Worm (Caenorhabditis elegans) whole organism, young adult: ENCODE results near the gene F58D12.3.
A peak's percentile ranks its signal among the peaks of the same experiment; 100 is the strongest.

ENCODE experiments used
- F33H1.4 ChIP-seq: fragments of 200-800 bp; sonication (Bioruptor generic); IDR thresholded peaks from 2 replicates; pipeline ENCODE4 v1.3.6; 2022; ENCODE audit warnings: missing genetic modification reagents, missing genetic modification characterization, missing compliant biosample characterization
- F52B5.7 ChIP-seq: sonication (generic microtip); optimal IDR thresholded peaks from 2 replicates; lab custom pipeline; 2016; ENCODE audit warnings: mild to moderate bottlenecking, missing genetic modification characterization, missing compliant biosample characterization
- K11D2.4 ChIP-seq: fragments of 200-800 bp; sonication (Bioruptor generic); IDR thresholded peaks from 2 replicates; pipeline ENCODE4 v1.3.6; 2022; ENCODE audit warnings: missing genetic modification reagents, missing genetic modification characterization, missing compliant biosample characterization
- K12H6.12 ChIP-seq: fragments of 200-800 bp; sonication (Bioruptor generic); optimal IDR thresholded peaks from 2 replicates; lab custom pipeline; 2018; ENCODE audit warnings: mild to moderate bottlenecking, missing genetic modification characterization, missing compliant biosample characterization
- T07F8.4 ChIP-seq: sonication (generic microtip); optimal IDR thresholded peaks from 2 replicates; lab custom pipeline; 2016; ENCODE audit warnings: mild to moderate bottlenecking, missing genetic modification characterization, moderate library complexity, missing compliant biosample characterization
- Y53F4B.3 ChIP-seq: fragments of 200-800 bp; sonication (Bioruptor generic); IDR thresholded peaks from 2 replicates; pipeline ENCODE4 v1.3.6; 2022; ENCODE audit warnings: missing genetic modification reagents, missing genetic modification characterization, missing compliant biosample characterization
- Y56A3A.18 ChIP-seq: fragments of 200-800 bp; sonication (Bioruptor generic); IDR thresholded peaks from 2 replicates; pipeline ENCODE4 v1.3.6; 2022; ENCODE audit warnings: missing genetic modification reagents, missing genetic modification characterization, missing compliant biosample characterization
- ama-1 ChIP-seq, 3 experiments: fragments of 150-350 bp in 1 of 3; sonication (generic microtip) in 2 of 3; optimal IDR thresholded peaks; 2 replicates each; lab custom pipeline; 2014 to 2018; ENCODE audit warnings: missing biosample characterization in 2 of 3, missing genetic modification characterization in 2 of 3, missing genetic modification reagents in 2 of 3
- aptf-3 ChIP-seq: fragments of 200-800 bp; sonication (Bioruptor generic); IDR thresholded peaks from 2 replicates; pipeline ENCODE4 v1.3.6; 2022; ENCODE audit warnings: missing genetic modification characterization, missing compliant biosample characterization
- attf-3 ChIP-seq: fragments of 200-800 bp; sonication (Bioruptor generic); conservative IDR thresholded peaks from 2 replicates; pipeline ENCODE4 v1.3.6; 2022; ENCODE audit warnings: missing genetic modification reagents, missing genetic modification characterization, missing compliant biosample characterization
- bed-1 ChIP-seq: fragments of 200-800 bp; sonication (Bioruptor generic); IDR thresholded peaks from 2 replicates; pipeline ENCODE4 v1.3.6; 2022; ENCODE audit warnings: missing genetic modification reagents, missing genetic modification characterization, missing compliant biosample characterization
- cebp-2 ChIP-seq: fragments of 200-800 bp; sonication (Bioruptor generic); IDR thresholded peaks from 2 replicates; pipeline ENCODE4 v1.3.6; 2022; ENCODE audit warnings: missing genetic modification characterization, missing compliant biosample characterization
- ceh-100 ChIP-seq: fragments of 200-800 bp; sonication (Bioruptor generic); IDR thresholded peaks from 2 replicates; pipeline ENCODE4 v1.3.6; 2022; ENCODE audit warnings: missing genetic modification reagents, missing genetic modification characterization, missing compliant biosample characterization
- ceh-27 ChIP-seq: fragments of 200-800 bp; sonication (Bioruptor generic); optimal IDR thresholded peaks from 2 replicates; lab custom pipeline; 2018; ENCODE audit warnings: mild to moderate bottlenecking, missing genetic modification characterization, moderate library complexity, missing compliant biosample characterization
- ceh-58 ChIP-seq: fragments of 200-800 bp; sonication (Bioruptor generic); IDR thresholded peaks from 2 replicates; pipeline ENCODE4 v1.3.6; 2022; ENCODE audit warnings: missing genetic modification characterization, missing compliant biosample characterization
- ceh-79 ChIP-seq: sonication (generic microtip); optimal IDR thresholded peaks from 2 replicates; lab custom pipeline; 2017; ENCODE audit warnings: mild to moderate bottlenecking, missing genetic modification characterization, missing compliant biosample characterization
- ceh-91 ChIP-seq: fragments of 200-800 bp; sonication (Bioruptor generic); IDR thresholded peaks from 2 replicates; pipeline ENCODE4 v1.3.6; 2022; ENCODE audit warnings: missing genetic modification reagents, missing genetic modification characterization, missing compliant biosample characterization
- chd-7 ChIP-seq: sonication (generic microtip); optimal IDR thresholded peaks from 2 replicates; lab custom pipeline; 2016; ENCODE audit warnings: mild to moderate bottlenecking, missing genetic modification characterization, moderate library complexity, missing compliant biosample characterization
- die-1 ChIP-seq: sonication (generic microtip); optimal IDR thresholded peaks from 2 replicates; lab custom pipeline; 2016; ENCODE audit warnings: missing genotype, mild to moderate bottlenecking, missing genetic modification characterization, missing compliant biosample characterization
- dpl-1 ChIP-seq: fragments of 150-350 bp; optimal IDR thresholded peaks from 2 replicates; lab custom pipeline; 2014; ENCODE audit warnings: missing biosample characterization, missing genetic modification reagents, missing genetic modification characterization
- egrh-3 ChIP-seq: fragments of 200-800 bp; sonication (Bioruptor generic); IDR thresholded peaks from 2 replicates; pipeline ENCODE4 v1.3.6; 2022; ENCODE audit warnings: missing genetic modification reagents, missing genetic modification characterization, missing compliant biosample characterization
- gei-17 ChIP-seq: fragments of 200-800 bp; sonication (Bioruptor generic); optimal IDR thresholded peaks from 2 replicates; lab custom pipeline; 2018; ENCODE audit warnings: mild to moderate bottlenecking, missing genetic modification characterization, missing compliant biosample characterization
- hlh-12 ChIP-seq: sonication (generic microtip); optimal IDR thresholded peaks from 2 replicates; lab custom pipeline; 2016; ENCODE audit warnings: missing genetic modification characterization, missing compliant biosample characterization
- let-607 ChIP-seq, 2 experiments: fragments of 200-800 bp in 1 of 2; sonication (Bioruptor generic) in 1 of 2; sonication (generic microtip) in 1 of 2; optimal IDR thresholded peaks; 2 replicates each; lab custom pipeline; 2016 to 2018; ENCODE audit warnings: mild to moderate bottlenecking in 2 of 2, missing compliant biosample characterization in 2 of 2, missing genetic modification characterization in 2 of 2, moderate library complexity in 2 of 2, missing genotype in 1 of 2
- lir-1 ChIP-seq: fragments of 200-800 bp; sonication (Bioruptor generic); conservative IDR thresholded peaks from 2 replicates; pipeline ENCODE4 v1.3.6; 2022; ENCODE audit warnings: missing genetic modification reagents, missing genetic modification characterization, missing compliant biosample characterization
- lsy-27 ChIP-seq: sonication (generic microtip); optimal IDR thresholded peaks from 2 replicates; lab custom pipeline; 2017; ENCODE audit warnings: missing genetic modification characterization, mild to moderate bottlenecking, missing compliant biosample characterization, antibody characterized with exemption, missing genotype, borderline replicate concordance; ENCODE audit not compliant: insufficient read depth
- madf-10 ChIP-seq: sonication (generic microtip); optimal IDR thresholded peaks from 2 replicates; lab custom pipeline; 2016; ENCODE audit warnings: mild to moderate bottlenecking, missing genetic modification characterization, missing compliant biosample characterization
- mes-4 ChIP-seq: sonication (generic microtip); optimal IDR thresholded peaks from 2 replicates; lab custom pipeline; 2016; ENCODE audit warnings: missing genotype, missing genetic modification characterization, missing compliant biosample characterization
- nhr-120 ChIP-seq: fragments of 200-800 bp; sonication (Bioruptor generic); IDR thresholded peaks from 2 replicates; pipeline ENCODE4 v1.3.6; 2022; ENCODE audit warnings: missing genetic modification characterization, missing compliant biosample characterization
- nhr-179 ChIP-seq: sonication (generic microtip); optimal IDR thresholded peaks from 2 replicates; lab custom pipeline; 2016; ENCODE audit warnings: mild to moderate bottlenecking, missing genetic modification characterization, missing compliant biosample characterization
- nhr-80 ChIP-seq: sonication (generic microtip); optimal IDR thresholded peaks from 2 replicates; lab custom pipeline; 2016; ENCODE audit warnings: missing genetic modification characterization, missing compliant biosample characterization
- nhr-90 ChIP-seq: sonication (generic microtip); optimal IDR thresholded peaks from 2 replicates; lab custom pipeline; 2016; ENCODE audit warnings: missing genotype, mild to moderate bottlenecking, missing genetic modification characterization, missing compliant biosample characterization
- pha-4 ChIP-seq: fragments of 150-350 bp; sonication (generic microtip); optimal IDR thresholded peaks from 2 replicates; lab custom pipeline; 2014; ENCODE audit warnings: missing biosample characterization, missing genetic modification reagents, missing genetic modification characterization
- rpc-1 ChIP-seq, 2 experiments: fragments of 150-350 bp in 1 of 2; sonication (generic microtip) in 1 of 2; optimal IDR thresholded peaks; 2 replicates each; lab custom pipeline; 2014 to 2018; ENCODE audit warnings: missing biosample characterization in 1 of 2, missing genetic modification characterization in 1 of 2, missing genetic modification reagents in 1 of 2, missing genotype in 1 of 2
- snpc-1.1 ChIP-seq: sonication (generic microtip); optimal IDR thresholded peaks from 2 replicates; lab custom pipeline; 2017; ENCODE audit warnings: missing genetic modification characterization, mild to moderate bottlenecking, missing compliant biosample characterization, antibody characterized with exemption, moderate library complexity, missing genotype, missing genetic modification reagents; ENCODE audit not compliant: insufficient read depth
- zfh-2 ChIP-seq: fragments of 200-800 bp; sonication (Bioruptor generic); conservative IDR thresholded peaks from 2 replicates; pipeline ENCODE4 v1.3.6; 2022; ENCODE audit warnings: missing genetic modification reagents, missing genetic modification characterization, missing compliant biosample characterization
- ztf-25 ChIP-seq: fragments of 200-800 bp; sonication (Bioruptor generic); IDR thresholded peaks from 2 replicates; pipeline ENCODE4 v1.3.6; 2022; ENCODE audit warnings: missing genetic modification reagents, missing genetic modification characterization, missing compliant biosample characterization
- ztf-28 ChIP-seq: fragments of 200-800 bp; sonication (Bioruptor generic); IDR thresholded peaks from 2 replicates; pipeline ENCODE4 v1.3.6; 2022; ENCODE audit warnings: missing genetic modification reagents, missing genetic modification characterization, missing compliant biosample characterization

The F58D12.3 gene

DNA sequence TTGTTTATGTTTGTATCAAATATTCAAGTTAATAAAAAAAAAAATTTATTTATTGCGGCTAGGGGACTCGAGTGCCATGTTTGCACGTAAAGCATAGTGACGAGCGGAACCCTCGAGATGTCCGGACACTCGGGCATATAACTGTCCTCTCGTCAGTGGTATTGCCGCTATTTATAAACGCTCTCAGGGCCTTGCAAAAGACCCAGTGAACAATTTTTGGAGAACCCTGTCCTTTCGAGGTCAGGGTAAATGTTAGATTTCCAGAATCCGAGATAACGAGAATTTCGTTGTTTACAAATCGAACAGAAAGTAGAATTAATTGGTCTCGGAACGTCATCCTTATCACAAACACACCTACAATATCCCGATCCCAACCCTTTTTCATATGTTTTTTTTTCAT lies 34.8 kb downstream of the F58D12.3 start, which contains the start of gene D1086.3 (continued):
- no peak for TF ChIP-seq nhr-120 (GFP tag; lab: Robert Waterston, UW)
- TF ChIP-seq ama-1 (optimal IDR thresholded peaks at IDR 0.05; lab: Kevin White, UChicago) = peak; percentile 73
- TF ChIP-seq ama-1 (GFP tag; optimal IDR thresholded peaks at IDR 0.05; lab: Kevin White, UChicago) = no peak
- TF ChIP-seq rpc-1 (optimal IDR thresholded peaks at IDR 0.05; lab: Kevin White, UChicago) = no peak
- TF ChIP-seq rpc-1 (tag; optimal IDR thresholded peaks at IDR 0.05; lab: Kevin White, UChicago) = no peak
- no peak for TF ChIP-seq nhr-80 (tag; lab: Kevin White, UChicago)
- TF ChIP-seq snpc-1.1 = peak; percentile 99
- TF ChIP-seq ceh-100 (GFP tag; lab: Robert Waterston, UW) = peak; percentile 67
- TF ChIP-seq die-1 (tag; lab: Kevin White, UChicago) = no peak
- no peak for TF ChIP-seq K11D2.4 (GFP tag; lab: Robert Waterston, UW)
- TF ChIP-seq ztf-28 (GFP tag; lab: Robert Waterston, UW) = no peak
- no peak for TF ChIP-seq egrh-3 (GFP tag; lab: Robert Waterston, UW)
- no peak for TF ChIP-seq ceh-58 (GFP tag; lab: Robert Waterston, UW)
- peak; percentile 32; the same call in 1 of the 2 replicates for TF ChIP-seq attf-3 (GFP tag; lab: Robert Waterston, UW)
- no peak for TF ChIP-seq gei-17 (GFP tag; lab: Kevin White, UChicago)
- no peak for TF ChIP-seq let-607 (tag; optimal IDR thresholded peaks at IDR 0.05; lab: Kevin White, UChicago)
- TF ChIP-seq aptf-3 (GFP tag; lab: Robert Waterston, UW) = no peak
- no peak for TF ChIP-seq nhr-179 (tag; lab: Kevin White, UChicago)
- peak; percentile 14 for TF ChIP-seq chd-7 (tag; lab: Kevin White, UChicago)
- TF ChIP-seq K12H6.12 (tag; lab: Kevin White, UChicago) = peak; percentile 15
- no peak for TF ChIP-seq bed-1
- TF ChIP-seq Y56A3A.18 (GFP tag; lab: Robert Waterston, UW) = no peak
- no peak for TF ChIP-seq T07F8.4 (tag; lab: Kevin White, UChicago)
- no peak for TF ChIP-seq zfh-2 (GFP tag; lab: Robert Waterston, UW)
- peak; percentile 21; the same call in 1 of the 2 replicates for TF ChIP-seq Y53F4B.3 (GFP tag; lab: Robert Waterston, UW)

DNA sequence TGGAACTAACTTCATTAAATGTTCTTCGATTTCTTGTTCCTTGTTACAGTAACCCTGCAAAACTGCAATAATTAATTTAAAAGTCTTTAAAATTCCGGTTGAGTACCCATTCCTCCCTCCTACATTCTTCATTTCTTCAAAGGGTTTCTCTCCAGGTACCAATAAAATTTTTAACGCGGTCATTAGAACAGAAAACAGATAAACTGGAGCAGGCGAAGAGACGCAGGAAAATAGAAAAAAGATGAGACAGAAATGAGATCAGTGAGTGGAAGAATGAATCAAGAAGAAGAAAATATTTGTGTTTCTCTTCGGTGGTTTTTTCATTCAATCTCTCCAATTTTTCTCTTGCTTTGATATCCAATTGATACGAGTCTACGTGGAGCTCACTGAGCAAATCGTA lies 36.2 kb downstream of the F58D12.3 start, which contains the start of gene D1086.8:
TSS of gene D1086.8 (plus strand) at position 301 of the 400 bp plus-strand sequence.
- TF ChIP-seq Y53F4B.3 (GFP tag; lab: Robert Waterston, UW) = no peak
- TF ChIP-seq cebp-2 (GFP tag; lab: Robert Waterston, UW) = no peak
- no peak for TF ChIP-seq let-607 (tag; optimal IDR thresholded peaks at IDR 0.05; lab: Kevin White, UChicago)
- no peak for TF ChIP-seq lsy-27
- TF ChIP-seq nhr-90 (tag; lab: Kevin White, UChicago) = no peak
- no peak for TF ChIP-seq madf-10
- TF ChIP-seq ceh-27 (GFP tag; lab: Kevin White, UChicago) = no peak
- no peak for TF ChIP-seq ceh-79 (tag; lab: Kevin White, UChicago)
- no peak for TF ChIP-seq dpl-1 (GFP tag; lab: Kevin White, UChicago)
- TF ChIP-seq F33H1.4 (GFP tag; lab: Robert Waterston, UW) = no peak
- TF ChIP-seq hlh-12 (tag; lab: Kevin White, UChicago) = no peak
- no peak for TF ChIP-seq ztf-25 (GFP tag; lab: Robert Waterston, UW)
- no peak for TF ChIP-seq mes-4 (tag; lab: Kevin White, UChicago)
- TF ChIP-seq gei-17 (GFP tag; lab: Kevin White, UChicago) = no peak
- TF ChIP-seq pha-4 = no peak
- no peak for TF ChIP-seq ceh-91 (GFP tag; lab: Robert Waterston, UW)
- TF ChIP-seq lir-1 (GFP tag; lab: Robert Waterston, UW) = no peak
- TF ChIP-seq F52B5.7 = no peak
